Worm (Caenorhabditis elegans) whole organism, early embryonic: Measurements from ENCODE around the gene crn-7.

Experiments used
- B0310.2 ChIP-seq: sonication (generic microtip); optimal IDR thresholded peaks from 2 replicates; lab custom pipeline; 2016; ENCODE audit warnings: mild to moderate bottlenecking, missing genetic modification characterization, missing compliant biosample characterization
- F13C5.2 ChIP-seq: sonication (generic microtip); optimal IDR thresholded peaks from 2 replicates; lab custom pipeline; 2017; ENCODE audit warnings: mild to moderate bottlenecking, missing genetic modification characterization, inconsistent platforms, missing compliant biosample characterization
- aly-1 ChIP-seq: sonication (generic microtip); optimal IDR thresholded peaks from 2 replicates; lab custom pipeline; 2016; ENCODE audit warnings: missing genetic modification characterization, missing compliant biosample characterization
- ama-1 ChIP-seq: fragments of 150-350 bp; optimal IDR thresholded peaks from 2 replicates; lab custom pipeline; 2014
- ceh-13 ChIP-seq: fragments of 200-800 bp; sonication (Bioruptor generic); optimal IDR thresholded peaks from 2 replicates; lab custom pipeline; 2018; ENCODE audit warnings: mild to moderate bottlenecking, missing genetic modification characterization, missing compliant biosample characterization
- ceh-36 ChIP-seq: sonication (generic microtip); optimal IDR thresholded peaks from 2 replicates; lab custom pipeline; 2016; ENCODE audit warnings: missing genetic modification characterization, inconsistent platforms, missing compliant biosample characterization
- ets-7 ChIP-seq: sonication (generic microtip); optimal IDR thresholded peaks from 2 replicates; lab custom pipeline; 2016; ENCODE audit warnings: missing genotype, missing genetic modification characterization, missing compliant biosample characterization
- flt-1 ChIP-seq: fragments of 200-800 bp; sonication (Bioruptor generic); IDR thresholded peaks from 2 replicates; pipeline ENCODE4 v1.3.6; 2022; ENCODE audit warnings: missing genetic modification characterization, missing compliant biosample characterization
- hmbx-1 ChIP-seq: sonication (generic microtip); optimal IDR thresholded peaks from 2 replicates; lab custom pipeline; 2016; ENCODE audit warnings: mild to moderate bottlenecking, missing genetic modification characterization, missing compliant biosample characterization
- hmg-4 ChIP-seq: fragments of 200-800 bp; sonication (Bioruptor generic); optimal IDR thresholded peaks from 2 replicates; lab custom pipeline; 2018; ENCODE audit warnings: mild to moderate bottlenecking, missing genetic modification characterization, missing compliant biosample characterization
- hnd-1 ChIP-seq: sonication (generic microtip); optimal IDR thresholded peaks from 2 replicates; lab custom pipeline; 2016; ENCODE audit warnings: missing genetic modification characterization, missing compliant biosample characterization
- pes-1 ChIP-seq: fragments of 200-800 bp; sonication (Bioruptor generic); IDR thresholded peaks from 2 replicates; pipeline ENCODE4 v1.3.6; 2022; ENCODE audit warnings: missing genetic modification reagents, missing genetic modification characterization, missing compliant biosample characterization
- scrt-1 ChIP-seq: fragments of 200-800 bp; sonication (Bioruptor generic); IDR thresholded peaks from 2 replicates; pipeline ENCODE4 v1.3.6; 2022; ENCODE audit warnings: missing genetic modification characterization, missing compliant biosample characterization
- sea-1 ChIP-seq: fragments of 200-800 bp; sonication (Bioruptor generic); conservative IDR thresholded peaks from 2 replicates; pipeline ENCODE4 v1.3.6; 2022; ENCODE audit warnings: missing genetic modification characterization, missing compliant biosample characterization
- tbx-11 ChIP-seq: fragments of 200-800 bp; sonication (Bioruptor generic); IDR thresholded peaks from 2 replicates; pipeline ENCODE4 v1.3.6; 2022; ENCODE audit warnings: missing genetic modification characterization, missing compliant biosample characterization
- tbx-37 ChIP-seq: fragments of 200-800 bp; sonication (Bioruptor generic); conservative IDR thresholded peaks from 2 replicates; pipeline ENCODE4 v1.3.6; 2022; ENCODE audit warnings: missing genetic modification reagents, missing genetic modification characterization, missing compliant biosample characterization
- tra-4 ChIP-seq: sonication (generic microtip); optimal IDR thresholded peaks from 2 replicates; lab custom pipeline; 2017; ENCODE audit warnings: missing genetic modification characterization, missing compliant biosample characterization

The crn-7 gene

DNA sequence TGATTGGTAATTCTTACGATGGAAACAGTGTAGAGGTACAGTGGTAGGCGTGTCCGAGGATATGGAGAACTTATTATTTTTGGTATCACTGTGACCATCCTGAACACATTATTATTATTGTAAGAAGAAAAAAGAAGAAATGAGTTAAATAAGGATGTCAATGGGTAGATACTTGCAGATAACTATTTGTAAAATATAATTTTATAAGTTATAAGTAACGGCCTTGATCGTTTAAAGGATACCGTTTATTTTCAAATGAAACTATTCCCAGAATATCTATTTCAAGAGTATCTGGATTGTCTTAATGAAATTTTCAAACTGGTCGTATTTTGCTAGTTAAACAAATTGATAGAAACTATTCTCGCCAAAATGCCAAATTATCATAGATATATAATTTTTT lies 51.9 kb downstream of the crn-7 start, which contains the start of gene F10E9.10:
F10E9.10 (minus strand) TSS at position 101 of the 400 bp plus-strand sequence.
- TF ChIP-seq flt-1 (no peak), aly-1 (tag; lab: Kevin White, UChicago) (no peak), ceh-13 (GFP tag; lab: Kevin White, UChicago) (no peak), B0310.2 (tag; lab: Kevin White, UChicago) (no peak), ama-1 (lab: Kevin White, UChicago) (no peak), pes-1 (no peak), tra-4 (tag; lab: Kevin White, UChicago) (no peak), ceh-36 (tag; lab: Kevin White, UChicago) (no peak), hmg-4 (GFP tag; lab: Kevin White, UChicago) (no peak), ets-7 (no peak), hnd-1 (tag; lab: Kevin White, UChicago) (no peak), F13C5.2 (tag; lab: Kevin White, UChicago) (no peak), tbx-37 (no peak), sea-1 (GFP tag; lab: Robert Waterston, UW) (no peak), hmbx-1 (tag; lab: Kevin White, UChicago) (no peak), tbx-11 (GFP tag; lab: Robert Waterston, UW) (no peak), scrt-1 (no peak)
